Fruit fly (Drosophila melanogaster): ENCODE results near the gene CG7295.

DNA sequence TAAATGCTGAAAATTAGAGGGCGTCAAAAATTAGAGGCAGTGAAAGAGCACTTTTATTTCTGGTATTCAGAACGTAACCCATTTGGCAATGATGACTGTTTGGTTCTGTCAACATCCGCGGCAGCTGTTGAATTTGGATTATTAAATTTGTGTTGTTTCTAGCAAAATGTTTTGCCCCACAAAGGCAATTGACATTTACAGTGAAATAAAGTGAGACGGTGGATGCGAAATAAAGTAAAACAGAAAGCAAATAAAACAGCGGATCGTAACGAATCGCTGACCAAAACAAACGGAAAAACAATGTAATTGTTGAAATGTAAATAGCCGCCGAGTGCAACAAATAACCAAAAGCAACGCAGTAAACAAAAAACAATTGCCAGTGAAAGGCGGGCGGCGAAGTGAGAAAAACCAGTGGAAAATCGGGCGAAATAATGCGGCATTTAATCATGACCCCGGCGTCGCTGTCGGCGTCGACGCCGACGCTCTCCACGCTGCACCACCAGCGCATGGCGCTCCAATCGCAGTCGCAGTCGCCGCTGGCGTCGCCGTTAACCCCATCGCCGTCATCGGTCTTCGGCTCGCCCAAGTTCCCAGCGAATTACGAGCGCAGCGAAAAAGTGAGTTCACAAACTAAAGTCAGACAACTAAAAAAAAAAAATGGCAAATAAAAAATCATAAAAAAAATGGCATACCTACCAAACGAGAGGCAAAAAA, 43.6 kb downstream of the CG7295 start:
- TF ChIP-seq CG11902 (GFP tag; optimal IDR thresholded peaks at IDR 0.05) (no peak), eg (GFP tag; IDR thresholded peaks at IDR 0.05) (no peak), salr (GFP tag; optimal IDR thresholded peaks at IDR 0.05) (no peak), fd85E (GFP tag; optimal IDR thresholded peaks at IDR 0.05) (no peak), CG3032 (tag; optimal IDR thresholded peaks at IDR 0.05) (no peak), CG10631 (GFP tag; optimal IDR thresholded peaks at IDR 0.05) (no peak), CG6276 (GFP tag; optimal IDR thresholded peaks at IDR 0.05) (no peak), spab (GFP tag; optimal IDR thresholded peaks at IDR 0.05) (no peak), topi (GFP tag; optimal IDR thresholded peaks at IDR 0.05) (no peak)

Data from whole organism, prepupa.